Worm (Caenorhabditis elegans) whole organism, L4 larva: Measurements from ENCODE around the gene gsto-1.

Source experiments
- R02D3.7 ChIP-seq: fragments of 150-350 bp; sonication (generic microtip); optimal IDR thresholded peaks from 3 replicates; lab custom pipeline; 2014; ENCODE audit warnings: missing biosample characterization, missing genetic modification characterization
- T26A8.4 ChIP-seq: fragments of 200-800 bp; sonication (Bioruptor generic); IDR thresholded peaks from 2 replicates; pipeline ENCODE4 v1.3.6; 2022; ENCODE audit warnings: missing genetic modification characterization, missing compliant biosample characterization
- Y48G9A.11 ChIP-seq: fragments of 200-800 bp; sonication (Bioruptor generic); IDR thresholded peaks from 2 replicates; pipeline ENCODE4 v1.3.6; 2022; ENCODE audit warnings: missing genetic modification reagents, missing genetic modification characterization, missing compliant biosample characterization
- aha-1 ChIP-seq: fragments of 150-350 bp; peaks from one replicate; lab custom pipeline; 2014; ENCODE audit warnings: missing biosample characterization, missing genetic modification characterization
- ama-1 ChIP-seq: fragments of 150-350 bp; optimal IDR thresholded peaks from 2 replicates; lab custom pipeline; 2014; ENCODE audit warnings: inconsistent platforms, mixed read lengths
- ceh-20 ChIP-seq: fragments of 200-800 bp; sonication (Bioruptor generic); IDR thresholded peaks from 2 replicates; pipeline ENCODE4 v1.3.6; 2022; ENCODE audit warnings: missing genetic modification reagents, missing genetic modification characterization, missing compliant biosample characterization
- ceh-82 ChIP-seq: sonication (generic microtip); optimal IDR thresholded peaks from 2 replicates; lab custom pipeline; 2017; ENCODE audit warnings: missing biosample characterization, missing genetic modification characterization
- ces-1 ChIP-seq: fragments of 150-350 bp; sonication (generic microtip); optimal IDR thresholded peaks from 4 replicates; lab custom pipeline; 2014; ENCODE audit warnings: missing biosample characterization, missing genetic modification reagents, missing genetic modification characterization
- dmd-6 ChIP-seq: fragments of 200-800 bp; sonication (Bioruptor generic); IDR thresholded peaks from 2 replicates; pipeline ENCODE4 v1.3.6; 2022; ENCODE audit warnings: missing genetic modification reagents, missing genetic modification characterization, missing compliant biosample characterization
- dmd-8 ChIP-seq: fragments of 200-800 bp; sonication (Bioruptor generic); IDR thresholded peaks from 2 replicates; pipeline ENCODE4 v1.3.6; 2022; ENCODE audit warnings: missing genetic modification characterization, missing compliant biosample characterization
- dve-1 ChIP-seq: sonication (generic microtip); optimal IDR thresholded peaks from 2 replicates; lab custom pipeline; 2017; ENCODE audit warnings: antibody characterized with exemption, mild to moderate bottlenecking, missing genetic modification characterization, missing compliant biosample characterization; ENCODE audit not compliant: insufficient read depth
- egl-27 ChIP-seq: sonication (generic microtip); optimal IDR thresholded peaks from 3 replicates; lab custom pipeline; 2017; ENCODE audit warnings: missing biosample characterization, missing genetic modification reagents, missing genetic modification characterization
- fkh-10 ChIP-seq: fragments of 150-350 bp; optimal IDR thresholded peaks from 2 replicates; lab custom pipeline; 2014; ENCODE audit warnings: missing biosample characterization, missing genetic modification reagents, missing genetic modification characterization
- gei-8 ChIP-seq: fragments of 200-800 bp; sonication (Bioruptor generic); optimal IDR thresholded peaks from 2 replicates; lab custom pipeline; 2018; ENCODE audit warnings: mild to moderate bottlenecking, missing genetic modification characterization, missing compliant biosample characterization
- hif-1 ChIP-seq, 2 experiments: sonication (generic microtip); optimal IDR thresholded peaks; 2 replicates each; lab custom pipeline; 2016 to 2017; ENCODE audit warnings: missing compliant biosample characterization in 2 of 2, missing genetic modification characterization in 2 of 2, missing genetic modification reagents in 2 of 2, missing genotype in 2 of 2, mild to moderate bottlenecking in 1 of 2
- hlh-11 ChIP-seq: fragments of 200-800 bp; sonication (Bioruptor generic); optimal IDR thresholded peaks from 2 replicates; lab custom pipeline; 2018; ENCODE audit warnings: mild to moderate bottlenecking, missing genetic modification characterization, missing compliant biosample characterization
- hlh-30 ChIP-seq: sonication (generic microtip); optimal IDR thresholded peaks from 2 replicates; lab custom pipeline; 2017; ENCODE audit warnings: antibody characterized with exemption, mild to moderate bottlenecking, missing genetic modification characterization, missing compliant biosample characterization; ENCODE audit not compliant: insufficient read depth
- lim-7 ChIP-seq: fragments of 200-800 bp; sonication (Bioruptor generic); IDR thresholded peaks from 2 replicates; pipeline ENCODE4 v1.3.6; 2022; ENCODE audit warnings: missing genetic modification characterization, missing compliant biosample characterization
- lin-13 ChIP-seq: fragments of 150-350 bp; optimal IDR thresholded peaks from 2 replicates; lab custom pipeline; 2014; ENCODE audit warnings: missing biosample characterization, missing genetic modification reagents, missing genetic modification characterization
- lin-38 ChIP-seq: fragments of 200-800 bp; sonication (Bioruptor generic); IDR thresholded peaks from 2 replicates; pipeline ENCODE4 v1.3.6; 2022; ENCODE audit warnings: missing genetic modification reagents, missing genetic modification characterization, missing compliant biosample characterization
- lsy-2 ChIP-seq, 2 experiments: fragments of 150-350 bp in 1 of 2; sonication (generic microtip) in 1 of 2; optimal IDR thresholded peaks; 2 replicates each; lab custom pipeline; 2014 to 2017; ENCODE audit warnings: missing biosample characterization in 2 of 2, missing genetic modification characterization in 2 of 2
- madf-9 ChIP-seq: fragments of 200-800 bp; sonication (Bioruptor generic); conservative IDR thresholded peaks from 2 replicates; pipeline ENCODE4 v1.3.6; 2022; ENCODE audit warnings: missing genetic modification reagents, missing genetic modification characterization, missing compliant biosample characterization
- mdt-29 ChIP-seq: fragments of 200-800 bp; sonication (Bioruptor generic); IDR thresholded peaks from 2 replicates; pipeline ENCODE4 v1.3.6; 2022; ENCODE audit warnings: missing genetic modification reagents, missing genetic modification characterization, missing compliant biosample characterization
- mep-1 ChIP-seq: fragments of 150-350 bp; sonication (generic microtip); optimal IDR thresholded peaks from 3 replicates; lab custom pipeline; 2014; ENCODE audit warnings: missing biosample characterization, missing genetic modification characterization
- mes-2 ChIP-seq: sonication (generic microtip); optimal IDR thresholded peaks from 2 replicates; lab custom pipeline; 2016; ENCODE audit warnings: missing genotype, mild to moderate bottlenecking, missing genetic modification characterization, missing compliant biosample characterization; ENCODE audit not compliant: poor library complexity, severe bottlenecking
- mxl-2 ChIP-seq: fragments of 200-800 bp; sonication (Bioruptor generic); conservative IDR thresholded peaks from 2 replicates; pipeline ENCODE4 v1.3.6; 2022; ENCODE audit warnings: missing genetic modification reagents, missing genetic modification characterization, missing compliant biosample characterization
- mxl-3 ChIP-seq: fragments of 200-800 bp; sonication (Bioruptor generic); optimal IDR thresholded peaks from 2 replicates; lab custom pipeline; 2018; ENCODE audit warnings: mild to moderate bottlenecking, missing genetic modification characterization, missing compliant biosample characterization
- nhr-102 ChIP-seq: sonication (generic microtip); optimal IDR thresholded peaks from 2 replicates; lab custom pipeline; 2016; ENCODE audit warnings: mild to moderate bottlenecking, missing genetic modification characterization, moderate library complexity, missing compliant biosample characterization
- nhr-11 ChIP-seq: fragments of 150-350 bp; optimal IDR thresholded peaks from 2 replicates; lab custom pipeline; 2014; ENCODE audit warnings: missing biosample characterization, missing genetic modification characterization
- nhr-237 ChIP-seq: sonication (generic microtip); optimal IDR thresholded peaks from 2 replicates; lab custom pipeline; 2017; ENCODE audit warnings: missing biosample characterization, missing genetic modification characterization
- nhr-48 ChIP-seq: sonication (generic microtip); optimal IDR thresholded peaks from 2 replicates; lab custom pipeline; 2016; ENCODE audit warnings: mild to moderate bottlenecking, missing genetic modification characterization, missing compliant biosample characterization
- php-3 ChIP-seq: fragments of 200-800 bp; sonication (Bioruptor generic); IDR thresholded peaks from 2 replicates; pipeline ENCODE4 v1.3.6; 2022; ENCODE audit warnings: missing genetic modification reagents, missing genetic modification characterization, missing compliant biosample characterization
- pqm-1 ChIP-seq: sonication (generic microtip); optimal IDR thresholded peaks from 2 replicates; lab custom pipeline; 2017; ENCODE audit warnings: missing biosample characterization, missing genetic modification characterization
- saeg-2 ChIP-seq: fragments of 200-800 bp; sonication (Bioruptor generic); IDR thresholded peaks from 2 replicates; pipeline ENCODE4 v1.3.6; 2022; ENCODE audit warnings: missing genetic modification reagents, missing genetic modification characterization, missing compliant biosample characterization
- sdz-12 ChIP-seq: fragments of 200-800 bp; sonication (Bioruptor generic); optimal IDR thresholded peaks from 2 replicates; lab custom pipeline; 2018; ENCODE audit warnings: mild to moderate bottlenecking, missing genetic modification characterization, missing compliant biosample characterization
- set-16 ChIP-seq: fragments of 200-800 bp; sonication (Bioruptor generic); IDR thresholded peaks from 2 replicates; pipeline ENCODE4 v1.3.6; 2022; ENCODE audit warnings: missing genetic modification reagents, missing genetic modification characterization, missing compliant biosample characterization
- spr-3 ChIP-seq: fragments of 200-800 bp; sonication (Bioruptor generic); optimal IDR thresholded peaks from 2 replicates; lab custom pipeline; 2018; ENCODE audit warnings: mild to moderate bottlenecking, missing genetic modification characterization, missing compliant biosample characterization
- tag-97 ChIP-seq: fragments of 200-800 bp; sonication (Bioruptor generic); IDR thresholded peaks from 2 replicates; pipeline ENCODE4 v1.3.6; 2022; ENCODE audit warnings: missing genetic modification characterization, missing compliant biosample characterization
- unc-62 ChIP-seq, 3 experiments: fragments of 150-350 bp in 1 of 3; sonication (generic microtip); optimal IDR thresholded peaks in 2 of 3; peaks in 1 of 3; 1 replicate in 1 of 3; 2 replicates in 2 of 3; lab custom pipeline; 2014 to 2017; ENCODE audit warnings: missing biosample characterization in 3 of 3, missing genetic modification characterization in 3 of 3, missing genetic modification reagents in 3 of 3, missing genotype in 1 of 3
- vab-7 ChIP-seq: fragments of 200-800 bp; sonication (Bioruptor generic); IDR thresholded peaks from 2 replicates; pipeline ENCODE4 v1.3.6; 2022; ENCODE audit warnings: missing genetic modification reagents, missing genetic modification characterization, missing compliant biosample characterization
- zag-1 ChIP-seq: fragments of 150-350 bp; optimal IDR thresholded peaks from 2 replicates; lab custom pipeline; 2014; ENCODE audit warnings: missing biosample characterization, missing genetic modification characterization
- zfp-2 ChIP-seq: sonication (generic microtip); optimal IDR thresholded peaks from 2 replicates; lab custom pipeline; 2016; ENCODE audit warnings: mild to moderate bottlenecking, missing genetic modification characterization, missing compliant biosample characterization
- zfp-3 ChIP-seq: fragments of 200-800 bp; sonication (Bioruptor generic); conservative IDR thresholded peaks from 2 replicates; pipeline ENCODE4 v1.3.6; 2022; ENCODE audit warnings: missing genetic modification reagents, missing genetic modification characterization, missing compliant biosample characterization
- zip-11 ChIP-seq: fragments of 200-800 bp; sonication (Bioruptor generic); IDR thresholded peaks from 2 replicates; pipeline ENCODE4 v1.3.6; 2022; ENCODE audit warnings: missing genetic modification characterization, missing compliant biosample characterization
- ztf-11 ChIP-seq: fragments of 150-350 bp; optimal IDR thresholded peaks from 2 replicates; lab custom pipeline; 2014; ENCODE audit warnings: missing biosample characterization, missing genetic modification characterization

Gene gsto-1

ce11 chrIII:7978289-7978688, 31.5 kb upstream of the gsto-1 start (continued):
- TF ChIP-seq ceh-20 (GFP tag; lab: Robert Waterston, UW): peak; percentile 31; the same call in 1 of the 2 replicates
- no peak for TF ChIP-seq tag-97 (GFP tag; lab: Robert Waterston, UW)
- TF ChIP-seq vab-7 (GFP tag; lab: Robert Waterston, UW): 0 out of 2 replicates have a peak, but pooled peaks have one; percentile 48
- no peak for TF ChIP-seq ceh-82 (tag; lab: Kevin White, UChicago)
- TF ChIP-seq mes-2: peak; percentile 15
- TF ChIP-seq ztf-11 (tag; lab: Kevin White, UChicago): no peak
- TF ChIP-seq Y48G9A.11 (GFP tag; lab: Robert Waterston, UW): no peak
- no peak for TF ChIP-seq hlh-11 (tag; lab: Kevin White, UChicago)
- peak; percentile 24 for TF ChIP-seq gei-8 (GFP tag; lab: Kevin White, UChicago)
- peak; percentile 23 for TF ChIP-seq mxl-3
- TF ChIP-seq madf-9 (GFP tag; lab: Robert Waterston, UW): peak; percentile 38; the same call in 1 of the 2 replicates
- TF ChIP-seq nhr-237: no peak
- 0 out of 2 replicates have a peak, but pooled peaks have one; percentile 38 for TF ChIP-seq dmd-8
- no peak; the same call in 1 of the 2 replicates for TF ChIP-seq zfp-3 (GFP tag; lab: Robert Waterston, UW)
- peak in 1 of 2 experiments; percentile 57 for TF ChIP-seq unc-62 (GFP tag; optimal IDR thresholded peaks at IDR 0.05 in 1 of 2; lab: Kevin White, UChicago)
- TF ChIP-seq unc-62 (tag; optimal IDR thresholded peaks at IDR 0.05; lab: Kevin White, UChicago): no peak
- TF ChIP-seq nhr-11 (tag; lab: Kevin White, UChicago): no peak
- no peak for TF ChIP-seq fkh-10 (GFP tag; lab: Kevin White, UChicago)
- no peak for TF ChIP-seq egl-27
- peak; percentile 60 for TF ChIP-seq aha-1 (tag; lab: Kevin White, UChicago)

ce11 chrIII:7977777-7978176, 31.0 kb upstream of the gsto-1 start, which contains the start of gene C06G4.4:
TSS of gene C06G4.4 (minus strand) at chrIII:7977812.
- TF ChIP-seq hif-1 (tag; optimal IDR thresholded peaks at IDR 0.05; lab: Kevin White, UChicago) (no peak), nhr-48 (tag; lab: Kevin White, UChicago) (no peak), madf-9 (GFP tag; lab: Robert Waterston, UW) (no peak), lim-7 (GFP tag; lab: Robert Waterston, UW) (no peak), R02D3.7 (tag; lab: Kevin White, UChicago) (no peak), spr-3 (GFP tag; lab: Kevin White, UChicago) (no peak), zag-1 (tag; lab: Kevin White, UChicago) (no peak), pqm-1 (tag; lab: Kevin White, UChicago) (no peak), set-16 (GFP tag; lab: Robert Waterston, UW) (no peak), php-3 (GFP tag; lab: Robert Waterston, UW) (no peak), lin-13 (GFP tag; lab: Kevin White, UChicago) (no peak)

ce11 chrIII:7977224-7977623, 30.4 kb upstream of the gsto-1 start:
- TF ChIP-seq zip-11 (GFP tag; lab: Robert Waterston, UW) (no peak), zfp-2 (tag; lab: Kevin White, UChicago) (no peak), vab-7 (GFP tag; lab: Robert Waterston, UW) (0 out of 2 replicates have a peak, but pooled peaks have one; percentile 23), ama-1 (peak; percentile 89), mdt-29 (0 out of 2 replicates have a peak, but pooled peaks have one; percentile 12), nhr-102 (tag; lab: Kevin White, UChicago) (peak; percentile 71), lsy-2 (tag; optimal IDR thresholded peaks at IDR 0.05; lab: Kevin White, UChicago) (peak; percentile 25 to 63), dve-1 (tag; lab: Kevin White, UChicago) (peak; percentile 19), mep-1 (peak; percentile 1), ces-1 (GFP tag; lab: Kevin White, UChicago) (no peak), dmd-6 (GFP tag; lab: Robert Waterston, UW) (no peak), saeg-2 (GFP tag; lab: Robert Waterston, UW) (0 out of 2 replicates have a peak, but pooled peaks have one; percentile 19), sdz-12 (GFP tag; lab: Kevin White, UChicago) (peak; percentile 18), spr-3 (GFP tag; lab: Kevin White, UChicago) (no peak), T26A8.4 (0 out of 2 replicates have a peak, but pooled peaks have one; percentile 29), hlh-30 (tag; lab: Kevin White, UChicago) (no peak), zfp-3 (GFP tag; lab: Robert Waterston, UW) (peak; percentile 71; the same call in 1 of the 2 replicates), hif-1 (tag; optimal IDR thresholded peaks at IDR 0.05; lab: Kevin White, UChicago) (peak in 1 of 2 experiments; percentile 7), dmd-8 (0 out of 2 replicates have a peak, but pooled peaks have one; percentile 39), mxl-2 (GFP tag; lab: Robert Waterston, UW) (no peak), hlh-11 (tag; lab: Kevin White, UChicago) (peak; percentile 39), lin-38 (GFP tag; lab: Robert Waterston, UW) (peak; percentile 44; the same call in 1 of the 2 replicates), php-3 (GFP tag; lab: Robert Waterston, UW) (0 out of 2 replicates have a peak, but pooled peaks have one; percentile 29)
